Worm (Caenorhabditis elegans) whole organism, L4 larva: ENCODE measurements around the gene F40G9.6.

Source experiments
- Y75B8A.6 ChIP-seq: fragments of 200-800 bp; sonication (Bioruptor generic); IDR thresholded peaks from 2 replicates; pipeline ENCODE4 v1.3.6; 2022; ENCODE audit warnings: missing genetic modification reagents, missing genetic modification characterization, missing compliant biosample characterization
- ama-1 ChIP-seq: fragments of 150-350 bp; optimal IDR thresholded peaks from 2 replicates; lab custom pipeline; 2014; ENCODE audit warnings: inconsistent platforms, mixed read lengths
- daf-19 ChIP-seq: fragments of 200-800 bp; sonication (Bioruptor generic); conservative IDR thresholded peaks from 2 replicates; pipeline ENCODE4 v1.3.6; 2022; ENCODE audit warnings: missing genetic modification characterization, missing compliant biosample characterization
- dmd-9 ChIP-seq: fragments of 200-800 bp; sonication (Bioruptor generic); IDR thresholded peaks from 2 replicates; pipeline ENCODE4 v1.3.6; 2022; ENCODE audit warnings: missing genetic modification reagents, missing genetic modification characterization, missing compliant biosample characterization
- dve-1 ChIP-seq: sonication (generic microtip); optimal IDR thresholded peaks from 2 replicates; lab custom pipeline; 2017; ENCODE audit warnings: antibody characterized with exemption, mild to moderate bottlenecking, missing genetic modification characterization, missing compliant biosample characterization; ENCODE audit not compliant: insufficient read depth
- fkh-10 ChIP-seq: fragments of 150-350 bp; optimal IDR thresholded peaks from 2 replicates; lab custom pipeline; 2014; ENCODE audit warnings: missing biosample characterization, missing genetic modification reagents, missing genetic modification characterization
- hif-1 ChIP-seq, 2 experiments: sonication (generic microtip); optimal IDR thresholded peaks; 2 replicates each; lab custom pipeline; 2016 to 2017; ENCODE audit warnings: missing compliant biosample characterization in 2 of 2, missing genetic modification characterization in 2 of 2, missing genetic modification reagents in 2 of 2, missing genotype in 2 of 2, mild to moderate bottlenecking in 1 of 2
- hmg-1.1 ChIP-seq: fragments of 200-800 bp; sonication (Bioruptor generic); IDR thresholded peaks from 2 replicates; pipeline ENCODE4 v1.3.6; 2022; ENCODE audit warnings: missing genetic modification reagents, missing genetic modification characterization, missing compliant biosample characterization
- lin-39 ChIP-seq: fragments of 150-350 bp; optimal IDR thresholded peaks from 2 replicates; lab custom pipeline; 2014; ENCODE audit warnings: missing biosample characterization, missing genetic modification reagents, missing genetic modification characterization
- mdl-1 ChIP-seq, 2 experiments: fragments of 150-350 bp in 1 of 2; sonication (generic microtip) in 1 of 2; optimal IDR thresholded peaks; 2 replicates each; lab custom pipeline; 2014 to 2017; ENCODE audit warnings: missing biosample characterization in 2 of 2, missing genetic modification characterization in 2 of 2
- nhr-77 ChIP-seq: fragments of 150-350 bp; optimal IDR thresholded peaks from 2 replicates; lab custom pipeline; 2014; ENCODE audit warnings: missing biosample characterization, missing genetic modification characterization

DNA sequence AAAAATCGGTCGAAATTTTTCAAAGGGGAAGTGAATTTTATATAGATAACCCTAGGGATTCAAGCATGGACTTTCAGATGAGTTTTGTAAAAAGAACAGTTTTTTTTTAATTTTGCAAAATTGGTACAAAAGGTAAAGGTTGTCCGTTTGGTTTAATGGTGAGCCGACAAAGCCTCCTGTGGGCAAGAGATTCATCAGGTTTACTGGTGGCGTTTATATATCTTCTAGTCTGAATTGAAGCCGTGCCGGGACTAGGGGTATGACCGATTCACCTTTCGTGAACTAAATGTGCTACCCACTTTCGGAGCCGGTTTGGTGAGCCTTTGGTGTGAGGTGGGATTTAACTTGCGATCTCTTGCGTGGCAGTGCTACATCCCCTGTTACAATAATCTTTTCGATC, 1.2 kb upstream of the F40G9.6 start:
- TF ChIP-seq hif-1 (tag; optimal IDR thresholded peaks at IDR 0.05; lab: Kevin White, UChicago) (no peak), lin-39 (no peak), dmd-9 (GFP tag; lab: Robert Waterston, UW) (no peak), daf-19 (GFP tag; lab: Robert Waterston, UW) (no peak), ama-1 (lab: Kevin White, UChicago) (no peak), mdl-1 (tag; optimal IDR thresholded peaks at IDR 0.05; lab: Kevin White, UChicago) (no peak), nhr-77 (no peak), Y75B8A.6 (GFP tag; lab: Robert Waterston, UW) (no peak), hmg-1.1 (GFP tag; lab: Robert Waterston, UW) (no peak), fkh-10 (GFP tag; lab: Kevin White, UChicago) (no peak), dve-1 (no peak)
